Worm (Caenorhabditis elegans) whole organism, L4/young adult: ENCODE measurements around the gene C09F9.1.

ENCODE experiments used
- W03F9.2 ChIP-seq: fragments of 150-350 bp; optimal IDR thresholded peaks from 2 replicates; lab custom pipeline; 2014; ENCODE audit warnings: missing biosample characterization, missing genetic modification characterization
- dao-5 ChIP-seq: sonication (generic microtip); optimal IDR thresholded peaks from 2 replicates; lab custom pipeline; 2016; ENCODE audit warnings: missing genotype, missing genetic modification characterization, moderate library complexity, missing compliant biosample characterization
- him-1 ChIP-seq: sonication (generic microtip); optimal IDR thresholded peaks from 2 replicates; lab custom pipeline; 2016; ENCODE audit warnings: missing genotype, missing genetic modification reagents, missing genetic modification characterization, missing compliant biosample characterization

DNA sequence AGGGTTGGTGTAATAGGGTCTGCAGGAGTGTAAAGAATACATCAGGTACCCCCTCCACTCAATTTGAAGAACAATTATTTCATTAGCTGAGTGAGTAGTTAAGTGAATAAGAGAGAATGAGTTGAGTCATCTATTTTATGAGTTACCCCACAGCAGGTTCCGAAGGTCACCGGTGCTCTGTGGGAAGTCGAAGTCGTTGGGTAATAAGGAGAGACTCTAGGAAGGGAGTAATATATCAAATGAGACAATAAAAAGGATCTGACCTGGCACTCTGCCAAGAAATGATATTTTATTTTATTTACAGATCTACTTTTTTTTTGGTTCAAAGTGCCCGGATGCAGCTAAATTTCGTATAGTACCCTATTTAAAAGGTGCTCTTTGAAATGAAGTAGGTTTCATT, at the start of gene C09F9.1:
- TF ChIP-seq dao-5: no peak
- TF ChIP-seq him-1: no peak
- no peak for TF ChIP-seq W03F9.2 (tag; lab: Kevin White, UChicago)
